Fruit fly (Drosophila melanogaster): Measurements from ENCODE around the gene loh.

DNA sequence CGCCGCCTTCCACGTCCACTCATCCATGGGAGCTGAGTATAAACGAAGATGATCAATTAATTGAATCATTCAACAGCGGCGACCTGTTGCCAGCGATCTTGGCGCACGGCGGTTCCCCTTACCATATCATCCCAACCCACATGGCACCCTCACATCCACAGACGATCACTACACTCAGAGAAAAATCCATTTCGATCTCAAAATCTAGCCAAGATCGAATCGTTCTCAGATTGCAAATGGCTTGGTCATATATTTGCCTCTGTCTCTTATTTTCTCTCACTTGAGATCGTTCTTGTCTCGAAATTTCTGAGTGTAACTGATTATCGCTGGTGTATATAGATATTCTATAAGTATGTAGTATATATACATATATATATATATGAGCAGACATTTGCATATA, 26.1 kb downstream of the loh start:
- TF ChIP-seq fru (GFP tag; optimal IDR thresholded peaks at IDR 0.05) (peak; percentile 2), lola (GFP tag; optimal IDR thresholded peaks at IDR 0.05) (no peak), rgr (GFP tag; optimal IDR thresholded peaks at IDR 0.05) (peak; percentile 36), usp (GFP tag; optimal IDR thresholded peaks at IDR 0.05) (no peak), CG9705 (GFP tag; optimal IDR thresholded peaks at IDR 0.05) (no peak), Jra (GFP tag; optimal IDR thresholded peaks at IDR 0.05) (no peak), psq (GFP tag; optimal IDR thresholded peaks at IDR 0.05) (no peak), Abd-B (GFP tag; optimal IDR thresholded peaks at IDR 0.05) (no peak), Myc (optimal IDR thresholded peaks at IDR 0.05) (no peak), Dfd (GFP tag; optimal IDR thresholded peaks at IDR 0.05) (no peak)
